Worm (Caenorhabditis elegans) whole organism, late embryonic: Measurements from ENCODE around the gene met-2.
A peak's percentile ranks its signal among the peaks of the same experiment; 100 is the strongest.

Experiments used
- C08G9.2 ChIP-seq: sonication (generic microtip); optimal IDR thresholded peaks from 2 replicates; lab custom pipeline; 2016; ENCODE audit warnings: mild to moderate bottlenecking, missing genetic modification characterization, moderate library complexity, missing compliant biosample characterization
- Y22D7AL.16 ChIP-seq: sonication (generic microtip); optimal IDR thresholded peaks from 2 replicates; lab custom pipeline; 2016; ENCODE audit warnings: missing genetic modification characterization, missing compliant biosample characterization
- ama-1 ChIP-seq: fragments of 150-350 bp; optimal IDR thresholded peaks from 2 replicates; lab custom pipeline; 2014
- ceh-2 ChIP-seq: sonication (generic microtip); optimal IDR thresholded peaks from 2 replicates; lab custom pipeline; 2016; ENCODE audit warnings: missing genotype, missing genetic modification characterization, missing compliant biosample characterization
- ceh-45 ChIP-seq: fragments of 200-800 bp; sonication (Bioruptor generic); IDR thresholded peaks from 2 replicates; pipeline ENCODE4 v1.3.6; 2022; ENCODE audit warnings: missing genetic modification reagents, missing genetic modification characterization, missing compliant biosample characterization
- dmd-4 ChIP-seq: sonication (generic microtip); optimal IDR thresholded peaks from 2 replicates; lab custom pipeline; 2016; ENCODE audit warnings: borderline replicate concordance, missing genetic modification characterization, missing compliant biosample characterization
- gmeb-2 ChIP-seq: sonication (generic microtip); optimal IDR thresholded peaks from 2 replicates; lab custom pipeline; 2016; ENCODE audit warnings: missing genetic modification characterization, inconsistent platforms, missing compliant biosample characterization
- lin-11 ChIP-seq: fragments of 200-800 bp; sonication (Bioruptor generic); optimal IDR thresholded peaks from 2 replicates; lab custom pipeline; 2018; ENCODE audit warnings: mild to moderate bottlenecking, missing genetic modification characterization, missing compliant biosample characterization
- madf-2 ChIP-seq: sonication (generic microtip); optimal IDR thresholded peaks from 2 replicates; lab custom pipeline; 2017; ENCODE audit warnings: missing genetic modification characterization, missing compliant biosample characterization
- nhr-11 ChIP-seq: fragments of 150-350 bp; optimal IDR thresholded peaks from 2 replicates; lab custom pipeline; 2014; ENCODE audit warnings: missing biosample characterization, missing genetic modification characterization
- pqm-1 ChIP-seq: sonication (generic microtip); optimal IDR thresholded peaks from 2 replicates; lab custom pipeline; 2016; ENCODE audit warnings: missing genetic modification characterization, missing compliant biosample characterization
- tbx-2 ChIP-seq: sonication (generic microtip); optimal IDR thresholded peaks from 2 replicates; lab custom pipeline; 2016; ENCODE audit warnings: missing genetic modification characterization, missing compliant biosample characterization
- tbx-7 ChIP-seq: sonication (generic microtip); optimal IDR thresholded peaks from 2 replicates; lab custom pipeline; 2016; ENCODE audit warnings: missing genotype, missing genetic modification characterization, missing compliant biosample characterization
- unc-42 ChIP-seq: sonication (generic microtip); optimal IDR thresholded peaks from 2 replicates; lab custom pipeline; 2016; ENCODE audit warnings: missing genotype, missing genetic modification characterization, missing compliant biosample characterization
- unc-86 ChIP-seq: sonication (generic microtip); optimal IDR thresholded peaks from 2 replicates; lab custom pipeline; 2016; ENCODE audit warnings: missing genetic modification characterization, missing compliant biosample characterization

met-2 gene

ce11 chrIII:8426271-8426670 lies 51.2 kb downstream of the met-2 start, which contains the start of gene cec-1:
TSS of gene cec-1 (plus strand) at chrIII:8426333.
- TF ChIP-seq unc-42 (tag; lab: Kevin White, UChicago) = peak; percentile 55
- no peak for TF ChIP-seq lin-11 (tag; lab: Kevin White, UChicago)

- TF ChIP-seq tbx-7 (tag; lab: Kevin White, UChicago) (no peak), tbx-2 (tag; lab: Kevin White, UChicago) (no peak), dmd-4 (tag; lab: Kevin White, UChicago) (no peak), unc-86 (tag; lab: Kevin White, UChicago) (no peak), lin-11 (tag; lab: Kevin White, UChicago) (no peak), C08G9.2 (tag; lab: Kevin White, UChicago) (no peak), nhr-11 (tag; lab: Kevin White, UChicago) (no peak), ceh-45 (GFP tag; lab: Robert Waterston, UW) (no peak)
Measured at ce11 chrIII:8429035-8429434, 53.9 kb downstream of the met-2 start, which contains the start of gene ZK1236.1. TSS of gene ZK1236.1 (plus strand) at chrIII:8429297.

ce11 chrIII:8429497-8429896 lies 54.4 kb downstream of the met-2 start:
- TF ChIP-seq Y22D7AL.16 (tag; lab: Kevin White, UChicago) (no peak), gmeb-2 (tag; lab: Kevin White, UChicago) (no peak), ceh-2 (tag; lab: Kevin White, UChicago) (no peak), madf-2 (tag; lab: Kevin White, UChicago) (no peak), pqm-1 (tag; lab: Kevin White, UChicago) (no peak), ama-1 (no peak)
- TF ChIP-seq, all 69 proteins: peak for 0
